Fruit fly (Drosophila melanogaster) whole organism, embryonic: ENCODE data around the gene CG31867.

Experiments
- CG11247 ChIP-seq: fragments of 200-800 bp; sonication (Bioruptor generic); IDR thresholded peaks from 2 replicates; pipeline ENCODE4 v1.3.6; 2022; ENCODE audit warnings: missing biosample characterization, missing genetic modification characterization
- Hr78 ChIP-seq, 2 experiments: fragments of 200-800 bp in 1 of 2; fragments of >200 bp in 1 of 2; sonication (Bioruptor generic) in 1 of 2; optimal IDR thresholded peaks; 2 replicates each; lab custom pipeline; 2017 to 2019; ENCODE audit warnings: missing biosample characterization in 2 of 2, missing genetic modification characterization in 2 of 2, mild to moderate bottlenecking in 1 of 2, moderate library complexity in 1 of 2
- MTF-1 ChIP-seq: fragments of 200-800 bp; sonication (Bioruptor generic); optimal IDR thresholded peaks from 2 replicates; lab custom pipeline; 2018; ENCODE audit warnings: missing biosample characterization, mild to moderate bottlenecking, missing genetic modification characterization, borderline replicate concordance
- Stat92E ChIP-seq, 3 experiments: fragments of >200 bp in 2 of 3; fragments of 200-800 bp in 1 of 3; sonication (Bioruptor generic) in 1 of 3; optimal IDR thresholded peaks; 2 replicates each; lab custom pipeline; 2017 to 2019; ENCODE audit warnings: missing biosample characterization in 3 of 3, missing genetic modification characterization in 3 of 3, mild to moderate bottlenecking in 1 of 3, moderate library complexity in 1 of 3
- hth ChIP-seq: fragments of >200 bp; optimal IDR thresholded peaks from 2 replicates; lab custom pipeline; 2017; ENCODE audit warnings: inconsistent platforms
- kay ChIP-seq: fragments of 200-800 bp; sonication (Bioruptor generic); optimal IDR thresholded peaks from 2 replicates; lab custom pipeline; 2016; ENCODE audit warnings: missing biosample characterization, missing genetic modification characterization

DNA sequence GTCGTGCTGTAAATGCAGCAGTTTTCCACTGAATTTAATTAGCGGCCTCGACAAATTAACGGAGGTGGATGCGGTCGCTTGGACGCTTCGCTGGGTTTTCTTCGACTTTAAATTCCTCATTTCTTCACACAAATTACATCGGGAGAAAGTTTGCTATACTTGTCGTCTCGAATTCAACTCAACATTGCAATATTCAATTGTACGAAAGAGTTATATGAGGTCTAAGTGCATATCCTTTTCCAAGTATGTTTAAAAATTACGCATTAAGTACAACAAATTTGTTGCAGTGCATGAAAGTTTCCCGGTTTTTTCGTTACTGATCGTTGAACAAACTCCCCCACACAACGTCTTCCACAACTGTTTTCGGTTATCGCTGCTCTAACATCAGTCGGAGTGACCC, 47.5 kb upstream of the CG31867 start:
- TF ChIP-seq Hr78 (GFP tag; optimal IDR thresholded peaks at IDR 0.05; lab: Kevin White, UChicago) = peak in 1 of 2 experiments; percentile 57
- TF ChIP-seq hth (lab: Kevin White, UChicago) = no peak
- no peak for TF ChIP-seq MTF-1 (GFP tag; lab: Kevin White, UChicago)
- TF ChIP-seq kay = peak; percentile 23
- TF ChIP-seq Stat92E (GFP tag; optimal IDR thresholded peaks at IDR 0.05; lab: Kevin White, UChicago) = no peak
- no peak for TF ChIP-seq CG11247 (GFP tag; lab: Robert Waterston, UW)
